Fruit fly (Drosophila melanogaster) whole organism, embryonic: ENCODE measurements around the gene Pgant8.

Experiments used
- Asciz ChIP-seq: fragments of 200-800 bp; sonication (Bioruptor generic); optimal IDR thresholded peaks from 2 replicates; lab custom pipeline; 2017; ENCODE audit warnings: missing biosample characterization, mild to moderate bottlenecking, missing genetic modification characterization, missing genetic modification reagents
- BEAF-32 ChIP-seq: fragments of 200-800 bp; sonication (Bioruptor generic); optimal IDR thresholded peaks from 3 replicates; lab custom pipeline; 2017; ENCODE audit warnings: missing biosample characterization, missing genetic modification characterization, mild to moderate bottlenecking, moderate library complexity, missing genetic modification reagents
- C15 ChIP-seq: fragments of 200-800 bp; sonication (Bioruptor generic); IDR thresholded peaks from 3 replicates; pipeline ENCODE4 v1.3.6; 2022; ENCODE audit warnings: missing biosample characterization, missing genetic modification characterization
- CG10209 ChIP-seq: fragments of 200-800 bp; sonication (Bioruptor generic); optimal IDR thresholded peaks from 3 replicates; lab custom pipeline; 2017; ENCODE audit warnings: missing biosample characterization, mild to moderate bottlenecking, missing genetic modification characterization, missing genetic modification reagents
- CG10979 ChIP-seq: fragments of 200-800 bp; sonication (Bioruptor generic); optimal IDR thresholded peaks from 2 replicates; lab custom pipeline; 2018; ENCODE audit warnings: missing biosample characterization, mild to moderate bottlenecking, missing genetic modification characterization, moderate library complexity
- CG11247 ChIP-seq: fragments of 200-800 bp; sonication (Bioruptor generic); IDR thresholded peaks from 2 replicates; pipeline ENCODE4 v1.3.6; 2022; ENCODE audit warnings: missing biosample characterization, missing genetic modification characterization
- CG1233 ChIP-seq: fragments of 200-800 bp; sonication (Bioruptor generic); optimal IDR thresholded peaks from 4 replicates; lab custom pipeline; 2018; ENCODE audit warnings: missing biosample characterization, mild to moderate bottlenecking, missing genetic modification characterization
- CG17361 ChIP-seq: fragments of 200-800 bp; sonication (Bioruptor generic); IDR thresholded peaks from 3 replicates; pipeline ENCODE4 v1.3.6; 2022; ENCODE audit warnings: missing biosample characterization, missing genetic modification characterization
- CG17829 ChIP-seq: fragments of 200-800 bp; optimal IDR thresholded peaks from 2 replicates; lab custom pipeline; 2019; ENCODE audit warnings: missing biosample characterization, mild to moderate bottlenecking, missing genetic modification characterization, moderate library complexity
- CG1792 ChIP-seq: fragments of 200-800 bp; sonication (Bioruptor generic); optimal IDR thresholded peaks from 2 replicates; lab custom pipeline; 2016; ENCODE audit warnings: missing biosample characterization, missing genetic modification characterization
- CG18619 ChIP-seq: fragments of 200-800 bp; sonication (Bioruptor generic); optimal IDR thresholded peaks from 3 replicates; lab custom pipeline; 2017; ENCODE audit warnings: missing biosample characterization, mild to moderate bottlenecking, missing genetic modification characterization
- CG2199 ChIP-seq: fragments of 200-800 bp; sonication (Bioruptor generic); IDR thresholded peaks from 3 replicates; pipeline ENCODE4 v1.3.6; 2022; ENCODE audit warnings: missing biosample characterization, missing genetic modification characterization
- CG32767 ChIP-seq: fragments of 200-800 bp; sonication (Bioruptor generic); IDR thresholded peaks from 2 replicates; pipeline ENCODE4 v1.3.6; 2022; ENCODE audit warnings: missing biosample characterization, missing genetic modification characterization
- CG3281 ChIP-seq: fragments of 200-800 bp; sonication (Bioruptor generic); optimal IDR thresholded peaks from 3 replicates; lab custom pipeline; 2017; ENCODE audit warnings: missing biosample characterization, mild to moderate bottlenecking, missing genetic modification characterization
- CG34376 ChIP-seq: fragments of 200-800 bp; sonication (Bioruptor generic); optimal IDR thresholded peaks from 2 replicates; lab custom pipeline; 2018; ENCODE audit warnings: missing biosample characterization, mild to moderate bottlenecking, missing genetic modification characterization
- CG7271 ChIP-seq: fragments of 200-800 bp; sonication (Bioruptor generic); optimal IDR thresholded peaks from 2 replicates; lab custom pipeline; 2018; ENCODE audit warnings: missing biosample characterization, mild to moderate bottlenecking, missing genetic modification characterization, moderate library complexity
- CG7372 ChIP-seq: fragments of 200-800 bp; sonication (Bioruptor generic); IDR thresholded peaks from 2 replicates; pipeline ENCODE4 v1.3.6; 2022; ENCODE audit warnings: missing biosample characterization, missing genetic modification characterization
- CG8089 ChIP-seq: fragments of 200-800 bp; sonication (Bioruptor generic); optimal IDR thresholded peaks from 3 replicates; lab custom pipeline; 2016; ENCODE audit warnings: missing biosample characterization, missing genetic modification characterization
- CG9932 ChIP-seq: fragments of 200-800 bp; sonication (Bioruptor generic); IDR thresholded peaks from 2 replicates; pipeline ENCODE4 v1.3.6; 2022; ENCODE audit warnings: missing biosample characterization, missing genetic modification characterization
- CTCF ChIP-seq: fragments of 200-800 bp; sonication (Bioruptor generic); optimal IDR thresholded peaks from 2 replicates; lab custom pipeline; 2017; ENCODE audit warnings: missing biosample characterization, mild to moderate bottlenecking, missing genetic modification characterization, moderate library complexity
- CrebB ChIP-seq: fragments of 200-800 bp; sonication (Bioruptor generic); optimal IDR thresholded peaks from 3 replicates; lab custom pipeline; 2018; ENCODE audit warnings: missing biosample characterization, mild to moderate bottlenecking, missing genetic modification characterization
- Dbx ChIP-seq: fragments of 200-800 bp; sonication (Bioruptor generic); IDR thresholded peaks from 3 replicates; pipeline ENCODE4 v1.3.6; 2022; ENCODE audit warnings: missing biosample characterization, missing genetic modification characterization
- MBD-R2 ChIP-seq: fragments of 200-800 bp; sonication (Bioruptor generic); IDR thresholded peaks from 2 replicates; pipeline ENCODE4 v1.3.6; 2022; ENCODE audit warnings: missing biosample characterization, missing genetic modification characterization
- MESR4 ChIP-seq: fragments of 200-800 bp; sonication (Bioruptor generic); optimal IDR thresholded peaks from 2 replicates; lab custom pipeline; 2018; ENCODE audit warnings: missing biosample characterization, mild to moderate bottlenecking, missing genetic modification characterization, moderate library complexity
- MTF-1 ChIP-seq: fragments of 200-800 bp; sonication (Bioruptor generic); optimal IDR thresholded peaks from 2 replicates; lab custom pipeline; 2018; ENCODE audit warnings: missing biosample characterization, mild to moderate bottlenecking, missing genetic modification characterization, borderline replicate concordance
- Med ChIP-seq: fragments of 200-800 bp; sonication (Bioruptor generic); peaks from one replicate; lab custom pipeline; 2016; ENCODE audit warnings: missing biosample characterization, missing genetic modification characterization, mild to moderate bottlenecking, inconsistent platforms, moderate library complexity
- Oaz ChIP-seq: fragments of 200-800 bp; sonication (Bioruptor generic); IDR thresholded peaks from 2 replicates; pipeline ENCODE4 v1.3.6; 2022; ENCODE audit warnings: missing biosample characterization, missing genetic modification characterization
- Optix ChIP-seq: fragments of 200-800 bp; sonication (Bioruptor generic); IDR thresholded peaks from 3 replicates; pipeline ENCODE4 v1.3.6; 2022; ENCODE audit warnings: missing biosample characterization, missing genetic modification characterization
- Six4 ChIP-seq: fragments of 200-800 bp; sonication (Bioruptor generic); optimal IDR thresholded peaks from 2 replicates; lab custom pipeline; 2016; ENCODE audit warnings: missing biosample characterization, missing genetic modification characterization
- cato ChIP-seq: fragments of 200-800 bp; sonication (Bioruptor generic); optimal IDR thresholded peaks from 2 replicates; lab custom pipeline; 2016; ENCODE audit warnings: missing biosample characterization, missing genetic modification characterization, borderline replicate concordance
- corto ChIP-seq: fragments of 200-800 bp; sonication (Bioruptor generic); optimal IDR thresholded peaks from 2 replicates; lab custom pipeline; 2016; ENCODE audit warnings: missing biosample characterization, mild to moderate bottlenecking, missing genetic modification characterization, moderate library complexity
- crol ChIP-seq: fragments of 200-800 bp; sonication (Bioruptor generic); IDR thresholded peaks from 2 replicates; pipeline ENCODE4 v1.3.6; 2022; ENCODE audit warnings: missing biosample characterization, missing genetic modification characterization
- cwo ChIP-seq: fragments of 200-800 bp; sonication (Bioruptor generic); optimal IDR thresholded peaks from 3 replicates; lab custom pipeline; 2017; ENCODE audit warnings: missing biosample characterization, missing genetic modification characterization, mild to moderate bottlenecking, moderate library complexity, missing genetic modification reagents
- dimm ChIP-seq: fragments of 200-800 bp; sonication (Bioruptor generic); IDR thresholded peaks from 2 replicates; pipeline ENCODE4 v1.3.6; 2022; ENCODE audit warnings: missing biosample characterization, missing genetic modification characterization
- dm ChIP-seq: fragments of 200-800 bp; sonication (Bioruptor generic); optimal IDR thresholded peaks from 3 replicates; lab custom pipeline; 2016; ENCODE audit warnings: missing biosample characterization, missing genetic modification characterization
- dmrt11E ChIP-seq: fragments of 200-800 bp; sonication (Bioruptor generic); optimal IDR thresholded peaks from 3 replicates; lab custom pipeline; 2018; ENCODE audit warnings: missing biosample characterization, mild to moderate bottlenecking, missing genetic modification characterization, moderate library complexity
- esg ChIP-seq: fragments of 200-800 bp; sonication (Bioruptor generic); conservative IDR thresholded peaks from 2 replicates; pipeline ENCODE4 v1.3.6; 2022; ENCODE audit warnings: missing biosample characterization, missing genetic modification characterization
- eve ChIP-seq, 2 experiments: fragments of >200 bp; optimal IDR thresholded peaks; 2 replicates each; lab custom pipeline; 2017; ENCODE audit warnings: missing biosample characterization in 2 of 2, missing genetic modification characterization in 2 of 2
- ewg ChIP-seq: fragments of 200-800 bp; sonication (Bioruptor generic); optimal IDR thresholded peaks from 3 replicates; lab custom pipeline; 2017; ENCODE audit warnings: mild to moderate bottlenecking, missing biosample characterization, missing genetic modification reagents, missing genetic modification characterization
- fd64A ChIP-seq: fragments of 200-800 bp; sonication (Bioruptor generic); optimal IDR thresholded peaks from 3 replicates; lab custom pipeline; 2018; ENCODE audit warnings: missing biosample characterization, mild to moderate bottlenecking, missing genetic modification characterization
- gcm2 ChIP-seq: fragments of 200-800 bp; sonication (Bioruptor generic); optimal IDR thresholded peaks from 2 replicates; lab custom pipeline; 2016; ENCODE audit warnings: missing biosample characterization, missing genetic modification characterization
- grau ChIP-seq: fragments of 200-800 bp; optimal IDR thresholded peaks from 3 replicates; lab custom pipeline; 2019; ENCODE audit warnings: missing biosample characterization, mild to moderate bottlenecking, missing genetic modification characterization, moderate library complexity
- gsb-n ChIP-seq: fragments of 200-800 bp; sonication (Bioruptor generic); optimal IDR thresholded peaks from 3 replicates; lab custom pipeline; 2018; ENCODE audit warnings: missing biosample characterization, mild to moderate bottlenecking, missing genetic modification characterization
- jumu ChIP-seq: fragments of 200-800 bp; sonication (Bioruptor generic); optimal IDR thresholded peaks from 3 replicates; lab custom pipeline; 2016; ENCODE audit warnings: missing biosample characterization, missing genetic modification characterization
- lmd ChIP-seq: fragments of 200-800 bp; sonication (Bioruptor generic); IDR thresholded peaks from 2 replicates; pipeline ENCODE4 v1.3.6; 2022; ENCODE audit warnings: missing biosample characterization, missing genetic modification characterization
- onecut ChIP-seq: fragments of 200-800 bp; sonication (Bioruptor generic); IDR thresholded peaks from 2 replicates; pipeline ENCODE4 v1.3.6; 2022; ENCODE audit warnings: missing biosample characterization, missing genetic modification characterization
- pnt ChIP-seq: fragments of 200-800 bp; sonication (Bioruptor generic); optimal IDR thresholded peaks from 3 replicates; lab custom pipeline; 2016; ENCODE audit warnings: missing biosample characterization, missing genetic modification characterization
- prd ChIP-seq, 3 experiments: fragments of >200 bp in 2 of 3; fragments of 200-800 bp in 1 of 3; sonication (Bioruptor generic) in 1 of 3; optimal IDR thresholded peaks in 2 of 3; IDR thresholded peaks in 1 of 3; 2 replicates in 2 of 3; 3 replicates in 1 of 3; pipeline versions ENCODE4 v1.3.6 to Lab custom; 2017 to 2022; ENCODE audit warnings: missing biosample characterization in 1 of 3, missing genetic modification characterization in 1 of 3
- sd ChIP-seq: fragments of 200-800 bp; sonication (Bioruptor generic); optimal IDR thresholded peaks from 3 replicates; lab custom pipeline; 2018; ENCODE audit warnings: missing biosample characterization, mild to moderate bottlenecking, missing genetic modification characterization, moderate library complexity
- unpg ChIP-seq: fragments of 200-800 bp; sonication (Bioruptor generic); optimal IDR thresholded peaks from 3 replicates; lab custom pipeline; 2018; ENCODE audit warnings: missing biosample characterization, mild to moderate bottlenecking, missing genetic modification characterization, moderate library complexity
- usp ChIP-seq: fragments of >200 bp; optimal IDR thresholded peaks from 2 replicates; lab custom pipeline; 2017; ENCODE audit warnings: missing biosample characterization, missing genetic modification characterization

Gene Pgant8

DNA sequence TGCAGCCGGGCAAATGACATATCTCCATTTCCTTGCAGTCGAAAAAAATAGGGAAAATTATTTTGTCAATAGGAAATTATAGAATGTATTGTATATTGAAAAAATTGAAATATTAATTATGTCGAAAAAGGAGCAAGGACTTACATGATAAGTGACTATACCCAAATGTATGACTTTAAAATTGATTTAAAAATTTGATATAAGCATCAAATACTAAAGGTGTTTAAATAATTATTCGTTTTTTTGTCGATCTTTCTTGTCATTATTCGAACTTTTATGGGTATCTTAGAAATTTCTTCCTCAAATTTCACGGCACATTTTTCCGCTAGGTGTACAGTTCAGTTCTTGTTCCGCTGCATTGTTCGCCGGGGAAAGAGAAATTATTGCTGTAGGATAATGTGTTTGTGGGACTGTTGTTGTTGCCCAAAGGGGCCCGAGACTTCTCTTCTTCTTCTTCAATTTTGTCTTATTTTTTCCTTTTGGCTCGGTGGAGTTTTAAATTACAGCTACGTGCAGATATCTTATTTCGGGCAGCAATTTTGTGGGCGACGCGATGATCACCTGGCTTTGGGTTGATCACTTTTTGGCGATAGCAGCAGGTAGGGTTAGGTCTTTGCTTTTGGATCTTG lies 16.8 kb downstream of the Pgant8 start (continued):
- no peak for TF ChIP-seq BEAF-32
- no peak for TF ChIP-seq prd (optimal IDR thresholded peaks at IDR 0.05; lab: Kevin White, UChicago)
- no peak for TF ChIP-seq prd (GFP tag; IDR thresholded peaks at IDR 0.05; lab: Robert Waterston, UW)
- no peak for TF ChIP-seq sd (tag; lab: Kevin White, UChicago)
- TF ChIP-seq CG17829 (tag; lab: Kevin White, UChicago) = peak; percentile 58
- TF ChIP-seq Asciz (GFP tag; lab: Kevin White, UChicago) = no peak
- TF ChIP-seq C15 = no peak
- TF ChIP-seq unpg (GFP tag; lab: Kevin White, UChicago) = peak; percentile 45
- no peak for TF ChIP-seq CG8089 (GFP tag; lab: Kevin White, UChicago)
- no peak for TF ChIP-seq fd64A (GFP tag; lab: Kevin White, UChicago)
- TF ChIP-seq CG3281 (GFP tag; lab: Kevin White, UChicago) = no peak
- TF ChIP-seq corto (GFP tag; lab: Kevin White, UChicago) = peak; percentile 44
- peak; percentile 65 for TF ChIP-seq grau (tag; lab: Kevin White, UChicago)
- TF ChIP-seq CG17361 (GFP tag; lab: Robert Waterston, UW) = peak; percentile 66; the same call in 2 of the 3 replicates
- TF ChIP-seq cato (GFP tag; lab: Kevin White, UChicago) = no peak
- no peak for TF ChIP-seq Dbx (GFP tag; lab: Robert Waterston, UW)
- no peak for TF ChIP-seq MTF-1
- 0 out of 3 replicates have a peak, but pooled peaks have one; percentile 44 for TF ChIP-seq CG2199 (GFP tag; lab: Robert Waterston, UW)
- no peak for TF ChIP-seq lmd (GFP tag; lab: Robert Waterston, UW)
- TF ChIP-seq gsb-n (tag; lab: Kevin White, UChicago) = peak; percentile 76
- no peak for TF ChIP-seq CG34376
- peak in 1 of 2 experiments; percentile 60 for TF ChIP-seq eve (GFP tag; optimal IDR thresholded peaks at IDR 0.05; lab: Kevin White, UChicago)
- no peak for TF ChIP-seq cwo (GFP tag; lab: Kevin White, UChicago)
- TF ChIP-seq MBD-R2 = no peak
- TF ChIP-seq pnt (GFP tag; lab: Kevin White, UChicago) = no peak
- TF ChIP-seq CG32767 (GFP tag; lab: Robert Waterston, UW) = peak; percentile 23; the same call in 1 of the 2 replicates
- no peak for TF ChIP-seq CG1233 (GFP tag; lab: Kevin White, UChicago)
- no peak for TF ChIP-seq gcm2 (GFP tag; lab: Kevin White, UChicago)
- TF ChIP-seq CG10979 (tag; lab: Kevin White, UChicago) = peak; percentile 77
- TF ChIP-seq Med (GFP tag; lab: Kevin White, UChicago) = no peak
- TF ChIP-seq CG9932 (GFP tag; lab: Robert Waterston, UW) = no peak
- peak; percentile 6 for TF ChIP-seq CG18619 (GFP tag; lab: Kevin White, UChicago)
- TF ChIP-seq dm (GFP tag; lab: Kevin White, UChicago) = no peak
- TF ChIP-seq CG1792 (GFP tag; lab: Kevin White, UChicago) = no peak
- TF ChIP-seq jumu (GFP tag; lab: Kevin White, UChicago) = no peak
- TF ChIP-seq Six4 (GFP tag; lab: Kevin White, UChicago) = no peak
- TF ChIP-seq CrebB = no peak
- no peak for TF ChIP-seq usp
- TF ChIP-seq CG7271 = no peak
- TF ChIP-seq CTCF (GFP tag; lab: Kevin White, UChicago) = no peak
- no peak for TF ChIP-seq CG11247 (GFP tag; lab: Robert Waterston, UW)
- TF ChIP-seq onecut = no peak
- no peak for TF ChIP-seq MESR4
- no peak for TF ChIP-seq Optix (GFP tag; lab: Robert Waterston, UW)
- TF ChIP-seq dimm (GFP tag; lab: Robert Waterston, UW) = no peak
- TF ChIP-seq dmrt11E (tag; lab: Kevin White, UChicago) = peak; percentile 96
- TF ChIP-seq ewg = no peak
- TF ChIP-seq esg = no peak
- TF ChIP-seq CG10209 (GFP tag; lab: Kevin White, UChicago) = peak; percentile 62
- no peak for TF ChIP-seq crol (GFP tag; lab: Robert Waterston, UW)
- no peak for TF ChIP-seq Oaz (GFP tag; lab: Robert Waterston, UW)
- TF ChIP-seq CG7372 (GFP tag; lab: Robert Waterston, UW) = no peak
